Worm (Caenorhabditis elegans): Measurements from ENCODE around the gene spp-3.

ce11 chrX:7306434-7306833 lies 8.7 kb downstream of the spp-3 start:
- TF ChIP-seq F13C5.2 (tag; optimal IDR thresholded peaks at IDR 0.05) (peak; percentile 8), ama-1 (optimal IDR thresholded peaks at IDR 0.05) (no peak), flt-1 (GFP tag; IDR thresholded peaks at IDR 0.05) (no peak), tbx-11 (GFP tag; IDR thresholded peaks at IDR 0.05) (no peak), B0310.2 (tag; optimal IDR thresholded peaks at IDR 0.05) (no peak), tra-4 (tag; optimal IDR thresholded peaks at IDR 0.05) (no peak), aly-1 (tag; optimal IDR thresholded peaks at IDR 0.05) (no peak)

Data from whole organism, early embryonic.